Fruit fly (Drosophila melanogaster): ENCODE results near the gene Gr23a.

- TF ChIP-seq CG10209 (GFP tag; optimal IDR thresholded peaks at IDR 0.05) (no peak), NK7.1 (GFP tag; optimal IDR thresholded peaks at IDR 0.05) (no peak), fd96Cb (tag; optimal IDR thresholded peaks at IDR 0.05) (no peak), exex (tag; optimal IDR thresholded peaks at IDR 0.05) (no peak), CG6854 (GFP tag; optimal IDR thresholded peaks at IDR 0.05) (no peak), CG16779 (GFP tag; IDR thresholded peaks at IDR 0.05) (no peak), CG4820 (GFP tag; optimal IDR thresholded peaks at IDR 0.05) (no peak), usp (GFP tag; optimal IDR thresholded peaks at IDR 0.05) (no peak)
Measured at dm6 chr2L:2669523-2669922, at the start of gene Gr23a.

Data from whole organism, embryonic.